Worm (Caenorhabditis elegans) whole organism, mixed stage, embryonic: ENCODE data around the gene cah-3.

Experiments
- ceh-83 ChIP-seq: fragments of 200-800 bp; sonication (Bioruptor generic); optimal IDR thresholded peaks from 2 replicates; lab custom pipeline; 2018; ENCODE audit warnings: mild to moderate bottlenecking, missing genetic modification characterization, missing compliant biosample characterization
- drap-1 ChIP-seq: fragments of 200-800 bp; sonication (Bioruptor generic); optimal IDR thresholded peaks from 3 replicates; lab custom pipeline; 2018; ENCODE audit warnings: mild to moderate bottlenecking, missing genetic modification characterization, missing compliant biosample characterization
- elt-1 ChIP-seq: sonication (generic microtip); optimal IDR thresholded peaks from 2 replicates; lab custom pipeline; 2017; ENCODE audit warnings: missing genetic modification characterization, mild to moderate bottlenecking, missing compliant biosample characterization, antibody characterized with exemption, moderate library complexity, borderline replicate concordance; ENCODE audit not compliant: insufficient read depth
- hlh-1 ChIP-seq: fragments of 150-350 bp; optimal IDR thresholded peaks from 2 replicates; lab custom pipeline; 2014; ENCODE audit warnings: missing biosample characterization, missing genetic modification reagents, missing genetic modification characterization
- lsy-2 ChIP-seq: fragments of 150-350 bp; optimal IDR thresholded peaks from 2 replicates; lab custom pipeline; 2014; ENCODE audit warnings: missing biosample characterization, missing genetic modification characterization
- mls-2 ChIP-seq: sonication (generic microtip); optimal IDR thresholded peaks from 2 replicates; lab custom pipeline; 2016; ENCODE audit warnings: mild to moderate bottlenecking, missing genetic modification characterization, moderate library complexity, missing compliant biosample characterization
- nhr-28 ChIP-seq: fragments of 150-350 bp; optimal IDR thresholded peaks from 2 replicates; lab custom pipeline; 2014; ENCODE audit warnings: missing biosample characterization, missing genetic modification characterization
- pha-4 ChIP-seq: fragments of 150-350 bp; optimal IDR thresholded peaks from 2 replicates; lab custom pipeline; 2018; ENCODE audit warnings: missing biosample characterization, missing genetic modification reagents, missing genetic modification characterization
- snpc-4 ChIP-seq: fragments of 150-350 bp; optimal IDR thresholded peaks from 2 replicates; lab custom pipeline; 2014; ENCODE audit warnings: missing biosample characterization, missing genetic modification characterization
- sptf-1 ChIP-seq: sonication (generic microtip); optimal IDR thresholded peaks from 2 replicates; lab custom pipeline; 2017; ENCODE audit warnings: mild to moderate bottlenecking, missing genetic modification characterization, moderate library complexity, missing compliant biosample characterization
- unc-62 ChIP-seq: fragments of 150-350 bp; optimal IDR thresholded peaks from 2 replicates; lab custom pipeline; 2014; ENCODE audit warnings: missing biosample characterization, missing genetic modification reagents, missing genetic modification characterization

DNA sequence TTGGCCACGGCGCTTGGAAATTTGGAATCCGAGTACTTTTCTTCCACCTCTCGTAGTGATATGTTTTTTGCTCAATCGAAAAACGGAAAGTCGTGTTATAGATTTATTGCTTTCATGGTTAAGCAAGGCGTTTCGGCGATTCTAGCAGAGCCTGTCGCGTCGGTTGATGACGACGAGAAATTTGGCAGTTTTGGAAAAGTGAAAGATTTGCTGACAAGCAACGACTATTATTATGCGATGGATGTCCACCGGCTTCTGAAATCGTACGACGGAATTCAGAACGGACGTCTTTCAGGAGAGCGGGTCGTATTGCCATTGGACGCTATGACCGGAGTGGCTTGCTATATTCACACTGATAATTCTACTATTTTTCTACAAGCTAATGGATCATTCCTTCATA, 31.5 kb downstream of the cah-3 start:
- TF ChIP-seq drap-1: no peak
- no peak for TF ChIP-seq lsy-2 (tag; lab: Kevin White, UChicago)
- no peak for TF ChIP-seq hlh-1 (tag; lab: Kevin White, UChicago)
- TF ChIP-seq pha-4 (tag; lab: Kevin White, UChicago): no peak
- no peak for TF ChIP-seq unc-62
- TF ChIP-seq nhr-28 (tag; lab: Kevin White, UChicago): no peak
- TF ChIP-seq sptf-1 (tag; lab: Kevin White, UChicago): no peak
- TF ChIP-seq elt-1 (tag; lab: Kevin White, UChicago): no peak
- no peak for TF ChIP-seq snpc-4 (tag; lab: Kevin White, UChicago)
- no peak for TF ChIP-seq ceh-83
- TF ChIP-seq mls-2: no peak
